Worm (Caenorhabditis elegans) whole organism, young adult: ENCODE results near the gene F44E5.2.

Source experiments
- B0035.1 ChIP-seq: sonication (generic microtip); optimal IDR thresholded peaks from 2 replicates; lab custom pipeline; 2016; ENCODE audit warnings: missing genetic modification characterization, mild to moderate bottlenecking, missing compliant biosample characterization, missing genotype, missing genetic modification reagents
- B0261.1 ChIP-seq: sonication (generic microtip); optimal IDR thresholded peaks from 2 replicates; lab custom pipeline; 2016; ENCODE audit warnings: mild to moderate bottlenecking, missing genetic modification characterization, moderate library complexity, missing compliant biosample characterization
- C17E4.6 ChIP-seq: fragments of 200-800 bp; sonication (Bioruptor generic); IDR thresholded peaks from 2 replicates; pipeline ENCODE4 v1.3.6; 2022; ENCODE audit warnings: missing genetic modification reagents, missing genetic modification characterization, missing compliant biosample characterization
- F37B4.10 ChIP-seq: fragments of 200-800 bp; sonication (Bioruptor generic); IDR thresholded peaks from 2 replicates; pipeline ENCODE4 v1.3.6; 2022; ENCODE audit warnings: missing genetic modification characterization, missing compliant biosample characterization
- F49E8.2 ChIP-seq: sonication (generic microtip); optimal IDR thresholded peaks from 3 replicates; lab custom pipeline; 2017; ENCODE audit warnings: missing genetic modification characterization, mild to moderate bottlenecking, missing compliant biosample characterization, antibody characterized with exemption, moderate library complexity; ENCODE audit not compliant: insufficient read depth
- F55B11.4 ChIP-seq: sonication (generic microtip); optimal IDR thresholded peaks from 2 replicates; lab custom pipeline; 2016; ENCODE audit warnings: missing compliant biosample characterization, missing genetic modification characterization, borderline replicate concordance; ENCODE audit not compliant: insufficient read depth
- T07F8.4 ChIP-seq: sonication (generic microtip); optimal IDR thresholded peaks from 2 replicates; lab custom pipeline; 2016; ENCODE audit warnings: mild to moderate bottlenecking, missing genetic modification characterization, moderate library complexity, missing compliant biosample characterization
- Y67H2A.10 ChIP-seq: fragments of 200-800 bp; sonication (Bioruptor generic); conservative IDR thresholded peaks from 2 replicates; pipeline ENCODE4 v1.3.6; 2022; ENCODE audit warnings: missing genetic modification reagents, missing genetic modification characterization, missing compliant biosample characterization
- Y79H2A.3 ChIP-seq: fragments of 200-800 bp; sonication (Bioruptor generic); conservative IDR thresholded peaks from 2 replicates; pipeline ENCODE4 v1.3.6; 2022; ENCODE audit warnings: missing genetic modification reagents, missing genetic modification characterization, missing compliant biosample characterization
- ZK185.1 ChIP-seq: sonication (generic microtip); optimal IDR thresholded peaks from 2 replicates; lab custom pipeline; 2016; ENCODE audit warnings: mild to moderate bottlenecking, missing genetic modification characterization, missing compliant biosample characterization; ENCODE audit not compliant: poor library complexity, severe bottlenecking
- aptf-2 ChIP-seq: fragments of 200-800 bp; sonication (Bioruptor generic); conservative IDR thresholded peaks from 2 replicates; pipeline ENCODE4 v1.3.6; 2022; ENCODE audit warnings: missing genetic modification reagents, missing genetic modification characterization, missing compliant biosample characterization
- attf-3 ChIP-seq: fragments of 200-800 bp; sonication (Bioruptor generic); conservative IDR thresholded peaks from 2 replicates; pipeline ENCODE4 v1.3.6; 2022; ENCODE audit warnings: missing genetic modification reagents, missing genetic modification characterization, missing compliant biosample characterization
- attf-6 ChIP-seq: fragments of 200-800 bp; sonication (Bioruptor generic); IDR thresholded peaks from 2 replicates; pipeline ENCODE4 v1.3.6; 2022; ENCODE audit warnings: missing genetic modification reagents, missing genetic modification characterization, missing compliant biosample characterization
- bed-2 ChIP-seq: fragments of 200-800 bp; sonication (Bioruptor generic); IDR thresholded peaks from 2 replicates; pipeline ENCODE4 v1.3.6; 2022; ENCODE audit warnings: missing genetic modification reagents, missing genetic modification characterization, missing compliant biosample characterization
- ccch-3 ChIP-seq: fragments of 200-800 bp; sonication (Bioruptor generic); optimal IDR thresholded peaks from 2 replicates; lab custom pipeline; 2018; ENCODE audit warnings: mild to moderate bottlenecking, missing genetic modification characterization, missing compliant biosample characterization
- cebp-2 ChIP-seq: fragments of 200-800 bp; sonication (Bioruptor generic); IDR thresholded peaks from 2 replicates; pipeline ENCODE4 v1.3.6; 2022; ENCODE audit warnings: missing genetic modification characterization, missing compliant biosample characterization
- ceh-27 ChIP-seq: fragments of 200-800 bp; sonication (Bioruptor generic); optimal IDR thresholded peaks from 2 replicates; lab custom pipeline; 2018; ENCODE audit warnings: mild to moderate bottlenecking, missing genetic modification characterization, moderate library complexity, missing compliant biosample characterization
- ceh-79 ChIP-seq: sonication (generic microtip); optimal IDR thresholded peaks from 2 replicates; lab custom pipeline; 2017; ENCODE audit warnings: mild to moderate bottlenecking, missing genetic modification characterization, missing compliant biosample characterization
- die-1 ChIP-seq: sonication (generic microtip); optimal IDR thresholded peaks from 2 replicates; lab custom pipeline; 2016; ENCODE audit warnings: missing genotype, mild to moderate bottlenecking, missing genetic modification characterization, missing compliant biosample characterization
- dox-1 ChIP-seq: fragments of 200-800 bp; sonication (Bioruptor generic); IDR thresholded peaks from 2 replicates; pipeline ENCODE4 v1.3.6; 2022; ENCODE audit warnings: missing genetic modification reagents, missing genetic modification characterization, missing compliant biosample characterization
- egrh-3 ChIP-seq: fragments of 200-800 bp; sonication (Bioruptor generic); IDR thresholded peaks from 2 replicates; pipeline ENCODE4 v1.3.6; 2022; ENCODE audit warnings: missing genetic modification reagents, missing genetic modification characterization, missing compliant biosample characterization
- him-1 ChIP-seq: sonication (generic microtip); optimal IDR thresholded peaks from 2 replicates; lab custom pipeline; 2016; ENCODE audit warnings: missing genotype, missing genetic modification reagents, missing genetic modification characterization, missing compliant biosample characterization
- hlh-12 ChIP-seq: sonication (generic microtip); optimal IDR thresholded peaks from 2 replicates; lab custom pipeline; 2016; ENCODE audit warnings: missing genetic modification characterization, missing compliant biosample characterization
- hmg-1.2 ChIP-seq: fragments of 200-800 bp; sonication (Bioruptor generic); IDR thresholded peaks from 2 replicates; pipeline ENCODE4 v1.3.6; 2022; ENCODE audit warnings: missing genetic modification reagents, missing genetic modification characterization, missing compliant biosample characterization
- lin-35 ChIP-seq, 3 experiments: fragments of 150-350 bp in 2 of 3; sonication (generic microtip) in 1 of 3; optimal IDR thresholded peaks; 2 replicates each; lab custom pipeline; 2014 to 2018; ENCODE audit warnings: missing biosample characterization in 3 of 3, missing genetic modification characterization in 3 of 3, missing genetic modification reagents in 3 of 3
- lin-54 ChIP-seq: fragments of 200-800 bp; sonication (Bioruptor generic); optimal IDR thresholded peaks from 2 replicates; lab custom pipeline; 2018; ENCODE audit warnings: mild to moderate bottlenecking, missing genetic modification characterization, missing compliant biosample characterization
- lsy-27 ChIP-seq: sonication (generic microtip); optimal IDR thresholded peaks from 2 replicates; lab custom pipeline; 2017; ENCODE audit warnings: missing genetic modification characterization, mild to moderate bottlenecking, missing compliant biosample characterization, antibody characterized with exemption, missing genotype, borderline replicate concordance; ENCODE audit not compliant: insufficient read depth
- madf-6 ChIP-seq: fragments of 200-800 bp; sonication (Bioruptor generic); IDR thresholded peaks from 2 replicates; pipeline ENCODE4 v1.3.6; 2022; ENCODE audit warnings: missing genetic modification reagents, missing genetic modification characterization, missing compliant biosample characterization
- madf-8 ChIP-seq: fragments of 200-800 bp; sonication (Bioruptor generic); conservative IDR thresholded peaks from 2 replicates; pipeline ENCODE4 v1.3.6; 2022; ENCODE audit warnings: missing genetic modification reagents, missing genetic modification characterization, missing compliant biosample characterization
- mcd-1 ChIP-seq: fragments of 200-800 bp; sonication (Bioruptor generic); IDR thresholded peaks from 2 replicates; pipeline ENCODE4 v1.3.6; 2022; ENCODE audit warnings: missing genetic modification reagents, missing genetic modification characterization, missing compliant biosample characterization
- mel-28 ChIP-seq: sonication (generic microtip); optimal IDR thresholded peaks from 2 replicates; lab custom pipeline; 2016; ENCODE audit warnings: borderline replicate concordance, mild to moderate bottlenecking, missing genetic modification characterization, missing compliant biosample characterization
- nfya-2 ChIP-seq: fragments of 200-800 bp; sonication (Bioruptor generic); IDR thresholded peaks from 2 replicates; pipeline ENCODE4 v1.3.6; 2022; ENCODE audit warnings: missing genetic modification reagents, missing genetic modification characterization, missing compliant biosample characterization
- nhr-120 ChIP-seq: fragments of 200-800 bp; sonication (Bioruptor generic); IDR thresholded peaks from 2 replicates; pipeline ENCODE4 v1.3.6; 2022; ENCODE audit warnings: missing genetic modification characterization, missing compliant biosample characterization
- nhr-179 ChIP-seq: sonication (generic microtip); optimal IDR thresholded peaks from 2 replicates; lab custom pipeline; 2016; ENCODE audit warnings: mild to moderate bottlenecking, missing genetic modification characterization, missing compliant biosample characterization
- pha-4 ChIP-seq: fragments of 150-350 bp; sonication (generic microtip); optimal IDR thresholded peaks from 2 replicates; lab custom pipeline; 2014; ENCODE audit warnings: missing biosample characterization, missing genetic modification reagents, missing genetic modification characterization
- rec-8 ChIP-seq, 2 experiments: sonication (generic microtip); optimal IDR thresholded peaks; 2 replicates each; lab custom pipeline; 2016; ENCODE audit warnings: mild to moderate bottlenecking in 2 of 2, missing genetic modification characterization in 2 of 2, missing genetic modification reagents in 2 of 2, missing genotype in 2 of 2, missing biosample characterization in 1 of 2, missing compliant biosample characterization in 1 of 2, moderate library complexity in 1 of 2
- sdz-38 ChIP-seq: sonication (generic microtip); optimal IDR thresholded peaks from 2 replicates; lab custom pipeline; 2016; ENCODE audit warnings: missing genotype, missing genetic modification characterization, missing compliant biosample characterization
- sea-2 ChIP-seq: fragments of 200-800 bp; sonication (Bioruptor generic); IDR thresholded peaks from 2 replicates; pipeline ENCODE4 v1.3.6; 2022; ENCODE audit warnings: missing genetic modification characterization, missing compliant biosample characterization
- snpc-1.1 ChIP-seq: sonication (generic microtip); optimal IDR thresholded peaks from 2 replicates; lab custom pipeline; 2017; ENCODE audit warnings: missing genetic modification characterization, mild to moderate bottlenecking, missing compliant biosample characterization, antibody characterized with exemption, moderate library complexity, missing genotype, missing genetic modification reagents; ENCODE audit not compliant: insufficient read depth
- somi-1 ChIP-seq: fragments of 200-800 bp; sonication (Bioruptor generic); optimal IDR thresholded peaks from 2 replicates; lab custom pipeline; 2018; ENCODE audit warnings: mild to moderate bottlenecking, missing genetic modification characterization, missing compliant biosample characterization
- sptf-2 ChIP-seq: fragments of 200-800 bp; sonication (Bioruptor generic); optimal IDR thresholded peaks from 2 replicates; lab custom pipeline; 2018; ENCODE audit warnings: mild to moderate bottlenecking, missing genetic modification characterization, missing compliant biosample characterization
- tbp1 ChIP-seq: fragments of 200-800 bp; sonication (Bioruptor generic); optimal IDR thresholded peaks from 2 replicates; lab custom pipeline; 2018; ENCODE audit warnings: mild to moderate bottlenecking, missing genetic modification characterization, missing compliant biosample characterization
- unc-62 ChIP-seq: fragments of 150-350 bp; optimal IDR thresholded peaks from 2 replicates; lab custom pipeline; 2014; ENCODE audit warnings: missing biosample characterization, missing genetic modification reagents, missing genetic modification characterization
- xnd-1 ChIP-seq: sonication (generic microtip); optimal IDR thresholded peaks from 2 replicates; lab custom pipeline; 2016; ENCODE audit warnings: missing genotype, missing genetic modification reagents, missing genetic modification characterization, missing compliant biosample characterization
- zim-3 ChIP-seq: sonication (generic microtip); optimal IDR thresholded peaks from 2 replicates; lab custom pipeline; 2017; ENCODE audit warnings: mild to moderate bottlenecking, missing genetic modification characterization, moderate library complexity, missing compliant biosample characterization
- ztf-18 ChIP-seq: sonication (generic microtip); optimal IDR thresholded peaks from 2 replicates; lab custom pipeline; 2016; ENCODE audit warnings: missing genotype, mild to moderate bottlenecking, missing genetic modification characterization, missing compliant biosample characterization
- ztf-26 ChIP-seq: sonication (generic microtip); optimal IDR thresholded peaks from 2 replicates; lab custom pipeline; 2017; ENCODE audit warnings: missing genetic modification characterization, missing compliant biosample characterization
- ztf-6 ChIP-seq: fragments of 200-800 bp; sonication (Bioruptor generic); IDR thresholded peaks from 2 replicates; pipeline ENCODE4 v1.3.6; 2022; ENCODE audit warnings: missing genetic modification reagents, missing genetic modification characterization, missing compliant biosample characterization

The F44E5.2 gene

ce11 chrII:11746782-11747288 lies 19.7 kb upstream of the F44E5.2 start (continued):
- TF ChIP-seq nhr-120 (GFP tag; lab: Robert Waterston, UW) (no peak), ZK185.1 (peak; percentile 48), sea-2 (no peak), Y79H2A.3 (GFP tag; lab: Robert Waterston, UW) (no peak; the same call in 1 of the 2 replicates), B0035.1 (peak; percentile 54), rec-8 (tag; optimal IDR thresholded peaks at IDR 0.05; lab: Kevin White, UChicago) (no peak), him-1 (tag; lab: Kevin White, UChicago) (no peak), sdz-38 (no peak), lin-54 (no peak), nhr-179 (no peak), egrh-3 (GFP tag; lab: Robert Waterston, UW) (peak; percentile 94), T07F8.4 (tag; lab: Kevin White, UChicago) (peak; percentile 10), aptf-2 (GFP tag; lab: Robert Waterston, UW) (no peak), lsy-27 (tag; lab: Kevin White, UChicago) (no peak), ceh-27 (GFP tag; lab: Kevin White, UChicago) (peak; percentile 8), nfya-2 (GFP tag; lab: Robert Waterston, UW) (no peak), die-1 (tag; lab: Kevin White, UChicago) (no peak), snpc-1.1 (tag; lab: Kevin White, UChicago) (no peak), somi-1 (GFP tag; lab: Kevin White, UChicago) (no peak), mcd-1 (peak; percentile 52; the same call in 1 of the 2 replicates), hlh-12 (tag; lab: Kevin White, UChicago) (no peak), xnd-1 (tag; lab: Kevin White, UChicago) (no peak), attf-3 (no peak), mel-28 (tag; lab: Kevin White, UChicago) (no peak), pha-4 (no peak), attf-6 (GFP tag; lab: Robert Waterston, UW) (no peak), dox-1 (peak; percentile 37; the same call in 1 of the 2 replicates), F37B4.10 (GFP tag; lab: Robert Waterston, UW) (0 out of 2 replicates have a peak, but pooled peaks have one; percentile 48), C17E4.6 (GFP tag; lab: Robert Waterston, UW) (no peak), madf-6 (GFP tag; lab: Robert Waterston, UW) (no peak), lin-35 (GFP tag; optimal IDR thresholded peaks at IDR 0.05; lab: Kevin White, UChicago) (peak in 1 of 3 experiments; percentile 41), F55B11.4 (tag; lab: Kevin White, UChicago) (no peak), ccch-3 (no peak), unc-62 (GFP tag; lab: Kevin White, UChicago) (no peak), ztf-26 (no peak), ceh-79 (tag; lab: Kevin White, UChicago) (no peak), cebp-2 (GFP tag; lab: Robert Waterston, UW) (0 out of 2 replicates have a peak, but pooled peaks have one; percentile 42), F49E8.2 (no peak), hmg-1.2 (GFP tag; lab: Robert Waterston, UW) (peak; percentile 39), sptf-2 (GFP tag; lab: Kevin White, UChicago) (no peak), madf-8 (GFP tag; lab: Robert Waterston, UW) (no peak), zim-3 (peak; percentile 72), bed-2 (GFP tag; lab: Robert Waterston, UW) (peak; percentile 23; the same call in 1 of the 2 replicates), B0261.1 (tag; lab: Kevin White, UChicago) (no peak), ztf-18 (tag; lab: Kevin White, UChicago) (no peak), tbp1 (no peak), ztf-6 (GFP tag; lab: Robert Waterston, UW) (no peak), Y67H2A.10 (no peak)
